Worm (Caenorhabditis elegans): ENCODE results near the gene gcy-20.

ce11 chrV:16225524-16226116, 28.0 kb downstream of the gcy-20 start:
- no peak for TF ChIP-seq nhr-12 (tag; optimal IDR thresholded peaks at IDR 0.05)
- TF ChIP-seq snpc-4 (tag; optimal IDR thresholded peaks at IDR 0.05) = peak; percentile 22
- no peak for TF ChIP-seq nhr-25 (tag; optimal IDR thresholded peaks at IDR 0.05)

All from whole organism, L3 larva.